Fruit fly (Drosophila melanogaster): ENCODE measurements around the gene Ns3.

dm6 chrX:1472222-1472621, 8.2 kb upstream of the Ns3 start, which contains the start of gene CG14780:
- TF ChIP-seq CG8478 (optimal IDR thresholded peaks at IDR 0.05) (no peak), gfzf (GFP tag; optimal IDR thresholded peaks at IDR 0.05) (no peak), hb (GFP tag; IDR thresholded peaks at IDR 0.05; ENCODE audit: partially characterized antibody) (no peak), dmrt11E (tag; optimal IDR thresholded peaks at IDR 0.05) (no peak), lilli (GFP tag; optimal IDR thresholded peaks at IDR 0.05) (no peak), amos (GFP tag; IDR thresholded peaks at IDR 0.05; ENCODE audit: partially characterized antibody) (no peak), Elba2 (GFP tag; optimal IDR thresholded peaks at IDR 0.05) (no peak), Rx (GFP tag; IDR thresholded peaks at IDR 0.05) (no peak), CG12104 (GFP tag; optimal IDR thresholded peaks at IDR 0.05) (no peak), Mrtf (GFP tag; IDR thresholded peaks at IDR 0.05) (no peak), Optix (GFP tag; IDR thresholded peaks at IDR 0.05) (no peak), CG11560 (tag; IDR thresholded peaks at IDR 0.05) (no peak)

All from whole organism, embryonic.